Fruit fly (Drosophila melanogaster) whole organism, wandering third instar larva: ENCODE data around the gene fz3.

Experiments
- Abd-B ChIP-seq: fragments of >200 bp; optimal IDR thresholded peaks from 2 replicates; lab custom pipeline; 2017; ENCODE audit warnings: missing biosample characterization, missing genetic modification characterization
- Dfd ChIP-seq: fragments of >200 bp; optimal IDR thresholded peaks from 2 replicates; lab custom pipeline; 2017; ENCODE audit warnings: missing biosample characterization, missing genetic modification characterization
- GATAd ChIP-seq: sonication (Bioruptor generic); optimal IDR thresholded peaks from 2 replicates; lab custom pipeline; 2016; ENCODE audit warnings: missing biosample characterization, missing genetic modification characterization
- Hnf4 ChIP-seq: fragments of 200-800 bp; sonication (Bioruptor generic); optimal IDR thresholded peaks from 2 replicates; lab custom pipeline; 2016; ENCODE audit warnings: missing biosample characterization, mild to moderate bottlenecking, missing genetic modification characterization
- OdsH ChIP-seq: fragments of 200-800 bp; sonication (Bioruptor generic); optimal IDR thresholded peaks from 2 replicates; lab custom pipeline; 2016; ENCODE audit warnings: missing biosample characterization, mild to moderate bottlenecking, missing genetic modification characterization
- Vsx2 ChIP-seq: fragments of 200-300, 225-300 bp; sonication (Bioruptor generic); optimal IDR thresholded peaks from 2 replicates; lab custom pipeline; 2018; ENCODE audit warnings: missing biosample characterization, missing genetic modification characterization; ENCODE audit not compliant: partially characterized antibody
- h ChIP-seq: fragments of 200-800 bp; sonication (Bioruptor generic); optimal IDR thresholded peaks from 3 replicates; lab custom pipeline; 2016; ENCODE audit warnings: missing biosample characterization, mild to moderate bottlenecking, missing genetic modification characterization
- jim ChIP-seq: fragments of 175-275, 200-325 bp; sonication (Bioruptor generic); optimal IDR thresholded peaks from 2 replicates; lab custom pipeline; 2016; ENCODE audit warnings: missing biosample characterization, mild to moderate bottlenecking, missing genetic modification characterization
- lola ChIP-seq: fragments of >200 bp; optimal IDR thresholded peaks from 2 replicates; lab custom pipeline; 2017; ENCODE audit warnings: missing biosample characterization, missing genetic modification characterization
- pan ChIP-seq: fragments of >200 bp; optimal IDR thresholded peaks from 2 replicates; lab custom pipeline; 2017
- psq ChIP-seq: fragments of 200-800 bp; sonication (Bioruptor generic); optimal IDR thresholded peaks from 3 replicates; lab custom pipeline; 2017; ENCODE audit warnings: missing biosample characterization, mild to moderate bottlenecking, missing genetic modification characterization, moderate library complexity
- sage ChIP-seq: fragments of 200-800 bp; sonication (Bioruptor generic); optimal IDR thresholded peaks from 2 replicates; lab custom pipeline; 2016; ENCODE audit warnings: missing biosample characterization, mild to moderate bottlenecking, missing genetic modification characterization
- usp ChIP-seq: fragments of >200 bp; optimal IDR thresholded peaks from 2 replicates; lab custom pipeline; 2017; ENCODE audit warnings: missing biosample characterization, missing genetic modification characterization

DNA sequence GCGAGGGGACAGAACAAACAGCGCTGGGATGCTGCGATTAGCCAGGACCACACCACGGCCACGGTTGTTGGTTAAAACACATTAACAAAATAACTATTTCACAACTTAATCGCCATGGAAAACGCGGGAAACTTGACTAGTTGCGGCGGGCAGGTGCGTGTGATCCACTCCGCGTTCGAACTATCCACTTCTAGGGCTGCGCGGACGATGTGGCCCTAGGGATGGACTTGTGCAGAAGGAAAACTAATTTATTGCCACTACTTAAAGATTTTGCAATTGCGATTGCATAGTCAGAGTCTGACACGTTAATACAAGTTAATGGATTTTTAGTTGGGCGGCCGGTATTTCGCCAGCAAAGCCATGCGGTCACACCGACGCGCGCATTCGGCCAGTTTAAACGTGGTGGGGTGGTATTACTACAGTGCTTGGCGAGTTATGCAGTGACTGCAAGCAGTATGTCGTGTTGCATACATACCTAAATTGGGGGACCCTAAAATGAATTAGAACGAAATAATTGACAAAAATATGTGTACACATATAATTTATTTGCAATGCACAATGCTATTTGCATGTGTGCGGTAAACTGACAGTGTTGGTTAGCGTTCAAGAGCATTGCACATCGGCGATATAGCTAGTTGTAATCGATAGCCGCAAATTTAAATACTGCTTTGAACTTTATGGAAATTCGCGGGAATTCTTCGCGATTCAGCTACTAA, 31.6 kb downstream of the fz3 start, which contains the start of gene Rbf:
- TF ChIP-seq psq (GFP tag; lab: Kevin White, UChicago) (no peak), h (GFP tag; lab: Kevin White, UChicago) (peak; percentile 17), GATAd (GFP tag; lab: Kevin White, UChicago) (no peak), pan (lab: Kevin White, UChicago) (no peak), usp (GFP tag; lab: Kevin White, UChicago) (no peak), jim (GFP tag; lab: Kevin White, UChicago) (no peak), lola (GFP tag; lab: Kevin White, UChicago) (no peak), Dfd (GFP tag; lab: Kevin White, UChicago) (no peak), sage (no peak), Vsx2 (GFP tag; lab: Kevin White, UChicago) (no peak), OdsH (GFP tag; lab: Kevin White, UChicago) (no peak), Hnf4 (no peak), Abd-B (GFP tag; lab: Kevin White, UChicago) (no peak)
